Fruit fly (Drosophila melanogaster): ENCODE data around the gene Deaf1.

The Deaf1 gene

dm6 chr3L:19817807-19818531, at the start of gene Deaf1, which contains the start of gene Fibp (continued):
- TF ChIP-seq pan (optimal IDR thresholded peaks at IDR 0.05) (no peak), pan (GFP tag; optimal IDR thresholded peaks at IDR 0.05 in 1 of 2, IDR thresholded peaks at IDR 0.05 in 1 of 2) (peak in 1 of 2 experiments; percentile 46), chif (GFP tag; optimal IDR thresholded peaks at IDR 0.05) (peak; percentile 75 to 80), sima (GFP tag; optimal IDR thresholded peaks at IDR 0.05) (peak; percentile 26), CG7372 (GFP tag; IDR thresholded peaks at IDR 0.05) (peak; percentile 59), CG14014 (GFP tag; IDR thresholded peaks at IDR 0.05) (peak; percentile 60; the same call in 1 of the 2 replicates), CG10431 (GFP tag; optimal IDR thresholded peaks at IDR 0.05) (peak; percentile 32), CG31224 (GFP tag; IDR thresholded peaks at IDR 0.05) (0 out of 2 replicates have a peak, but pooled peaks have one; percentile 45), crol (GFP tag; IDR thresholded peaks at IDR 0.05) (no peak), fd102C (GFP tag; optimal IDR thresholded peaks at IDR 0.05) (no peak), CG12155 (GFP tag; optimal IDR thresholded peaks at IDR 0.05) (peak; percentile 86), NfI (GFP tag; optimal IDR thresholded peaks at IDR 0.05) (peak; percentile 70), cwo (GFP tag; optimal IDR thresholded peaks at IDR 0.05) (no peak), CG4328 (GFP tag; optimal IDR thresholded peaks at IDR 0.05) (peak; percentile 62), CG14710 (tag; optimal IDR thresholded peaks at IDR 0.05) (peak; percentile 87), CG10979 (tag; optimal IDR thresholded peaks at IDR 0.05) (peak; percentile 54), sug (tag; optimal IDR thresholded peaks at IDR 0.05) (peak; percentile 85), Atf-2 (GFP tag; optimal IDR thresholded peaks at IDR 0.05) (peak; percentile 85), CG12071 (GFP tag; optimal IDR thresholded peaks at IDR 0.05) (no peak), cas (GFP tag; IDR thresholded peaks at IDR 0.05) (peak; percentile 32; the same call in 1 of the 2 replicates), Hmr (GFP tag; optimal IDR thresholded peaks at IDR 0.05) (peak; percentile 72), dan (GFP tag; IDR thresholded peaks at IDR 0.05) (no peak), Vsx1 (GFP tag; optimal IDR thresholded peaks at IDR 0.05) (no peak), CG11093 (GFP tag; IDR thresholded peaks at IDR 0.05) (peak; percentile 62; the same call in 2 of the 3 replicates), CG14050 (GFP tag; IDR thresholded peaks at IDR 0.05) (peak; percentile 54; the same call in 2 of the 3 replicates), Dad (GFP tag; optimal IDR thresholded peaks at IDR 0.05) (peak; percentile 79), sob (GFP tag; IDR thresholded peaks at IDR 0.05) (peak; percentile 81; the same call in 1 of the 2 replicates), pum (GFP tag; optimal IDR thresholded peaks at IDR 0.05) (peak; percentile 82), vvl (GFP tag; IDR thresholded peaks at IDR 0.05) (peak; percentile 57; the same call in 1 of the 2 replicates), CG17612 (GFP tag; IDR thresholded peaks at IDR 0.05) (no peak), CG10321 (GFP tag; IDR thresholded peaks at IDR 0.05) (no peak), CG7786 (GFP tag; optimal IDR thresholded peaks at IDR 0.05) (peak; percentile 78), CG17385 (GFP tag; optimal IDR thresholded peaks at IDR 0.05) (peak; percentile 97), CG15479 (GFP tag; optimal IDR thresholded peaks at IDR 0.05) (no peak), kay (GFP tag; optimal IDR thresholded peaks at IDR 0.05) (peak; percentile 66), CG10274 (GFP tag; optimal IDR thresholded peaks at IDR 0.05) (no peak), Sry-β (GFP tag; optimal IDR thresholded peaks at IDR 0.05) (peak; percentile 38), Poxn (GFP tag; IDR thresholded peaks at IDR 0.05) (no peak), Dll (GFP tag; IDR thresholded peaks at IDR 0.05; ENCODE audit: partially characterized antibody) (peak; percentile 95), unpg (GFP tag; optimal IDR thresholded peaks at IDR 0.05) (peak; percentile 61), sens-2 (GFP tag; IDR thresholded peaks at IDR 0.05) (no peak), nau (GFP tag; optimal IDR thresholded peaks at IDR 0.05) (no peak), CG11560 (tag; IDR thresholded peaks at IDR 0.05) (no peak), tx (GFP tag; optimal IDR thresholded peaks at IDR 0.05) (peak; percentile 82), ken (GFP tag; IDR thresholded peaks at IDR 0.05) (peak; percentile 47; the same call in 1 of the 3 replicates), eve (GFP tag; optimal IDR thresholded peaks at IDR 0.05) (no peak), pb (GFP tag; optimal IDR thresholded peaks at IDR 0.05) (peak; percentile 50), knrl (GFP tag; IDR thresholded peaks at IDR 0.05; ENCODE audit: partially characterized antibody) (peak; percentile 99), ci (GFP tag; IDR thresholded peaks at IDR 0.05) (peak; percentile 34; the same call in 1 of the 3 replicates)

All from whole organism, embryonic.